Worm (Caenorhabditis elegans) whole organism, L2 larva: ENCODE measurements around the gene C45G9.2.

Source experiments
- ZK546.5 ChIP-seq: sonication (generic microtip); optimal IDR thresholded peaks from 2 replicates; lab custom pipeline; 2017; ENCODE audit warnings: missing biosample characterization, missing genetic modification characterization
- blmp-1 ChIP-seq: sonication (generic microtip); optimal IDR thresholded peaks from 2 replicates; lab custom pipeline; 2017; ENCODE audit warnings: missing genetic modification characterization, mild to moderate bottlenecking, missing compliant biosample characterization, antibody characterized with exemption, moderate library complexity; ENCODE audit not compliant: insufficient read depth
- egl-27 ChIP-seq: sonication (generic microtip); optimal IDR thresholded peaks from 3 replicates; lab custom pipeline; 2017; ENCODE audit warnings: missing biosample characterization, missing genetic modification reagents, missing genetic modification characterization
- lin-11 ChIP-seq: fragments of 150-350 bp; sonication (generic microtip); optimal IDR thresholded peaks from 2 replicates; lab custom pipeline; 2014; ENCODE audit warnings: missing biosample characterization, missing genetic modification characterization, inconsistent platforms, mixed read lengths
- lsy-2 ChIP-seq, 2 experiments: fragments of 150-350 bp in 1 of 2; sonication (generic microtip) in 1 of 2; optimal IDR thresholded peaks; 2 replicates each; lab custom pipeline; 2014 to 2017; ENCODE audit warnings: missing biosample characterization in 2 of 2, missing genetic modification characterization in 2 of 2
- skn-1 ChIP-seq: sonication (generic microtip); optimal IDR thresholded peaks from 2 replicates; lab custom pipeline; 2017; ENCODE audit warnings: missing biosample characterization, missing genetic modification characterization

- TF ChIP-seq lsy-2 (tag; optimal IDR thresholded peaks at IDR 0.05; lab: Kevin White, UChicago) (no peak), lin-11 (tag; lab: Kevin White, UChicago) (no peak), blmp-1 (tag; lab: Kevin White, UChicago) (no peak), skn-1 (tag; lab: Kevin White, UChicago) (no peak), ZK546.5 (no peak), egl-27 (tag; lab: Kevin White, UChicago) (no peak)
Observed at ce11 chrIII:5109401-5109800, 40.5 kb downstream of the C45G9.2 start, which contains the start of gene sax-2.
